Worm (Caenorhabditis elegans) whole organism, L4 larva: ENCODE data around the gene cht-5.
A peak's percentile ranks its signal among the peaks of the same experiment; 100 is the strongest.

Source experiments
- F26F4.8 ChIP-seq: fragments of 200-800 bp; sonication (Bioruptor generic); conservative IDR thresholded peaks from 2 replicates; pipeline ENCODE4 v1.3.6; 2022; ENCODE audit warnings: missing genetic modification characterization, missing compliant biosample characterization
- F44E2.7 ChIP-seq: fragments of 200-800 bp; sonication (Bioruptor generic); IDR thresholded peaks from 2 replicates; pipeline ENCODE4 v2.1.2; 2022; ENCODE audit warnings: missing genetic modification characterization, missing compliant biosample characterization
- Y75B8A.6 ChIP-seq: fragments of 200-800 bp; sonication (Bioruptor generic); IDR thresholded peaks from 2 replicates; pipeline ENCODE4 v1.3.6; 2022; ENCODE audit warnings: missing genetic modification reagents, missing genetic modification characterization, missing compliant biosample characterization
- aha-1 ChIP-seq: fragments of 150-350 bp; peaks from one replicate; lab custom pipeline; 2014; ENCODE audit warnings: missing biosample characterization, missing genetic modification characterization
- aly-2 ChIP-seq: sonication (generic microtip); optimal IDR thresholded peaks from 2 replicates; lab custom pipeline; 2018; ENCODE audit warnings: missing biosample characterization, missing genetic modification characterization
- attf-4 ChIP-seq: sonication (generic microtip); optimal IDR thresholded peaks from 3 replicates; lab custom pipeline; 2017; ENCODE audit warnings: missing biosample characterization, missing genetic modification characterization
- ceh-20 ChIP-seq: fragments of 200-800 bp; sonication (Bioruptor generic); IDR thresholded peaks from 2 replicates; pipeline ENCODE4 v1.3.6; 2022; ENCODE audit warnings: missing genetic modification reagents, missing genetic modification characterization, missing compliant biosample characterization
- ceh-28 ChIP-seq: fragments of 150-350 bp; optimal IDR thresholded peaks from 2 replicates; lab custom pipeline; 2014; ENCODE audit warnings: missing biosample characterization, missing genetic modification reagents, missing genetic modification characterization
- ceh-82 ChIP-seq: sonication (generic microtip); optimal IDR thresholded peaks from 2 replicates; lab custom pipeline; 2017; ENCODE audit warnings: missing biosample characterization, missing genetic modification characterization
- cey-2 ChIP-seq: sonication (generic microtip); optimal IDR thresholded peaks from 3 replicates; lab custom pipeline; 2017; ENCODE audit warnings: missing genetic modification characterization, mild to moderate bottlenecking, missing compliant biosample characterization, antibody characterized with exemption, borderline replicate concordance; ENCODE audit not compliant: insufficient read depth
- daf-8 ChIP-seq: fragments of 200-800 bp; sonication (Bioruptor generic); IDR thresholded peaks from 2 replicates; pipeline ENCODE4 v1.3.6; 2022; ENCODE audit warnings: missing genetic modification characterization, missing compliant biosample characterization
- dmd-6 ChIP-seq: fragments of 200-800 bp; sonication (Bioruptor generic); IDR thresholded peaks from 2 replicates; pipeline ENCODE4 v1.3.6; 2022; ENCODE audit warnings: missing genetic modification reagents, missing genetic modification characterization, missing compliant biosample characterization
- dpl-1 ChIP-seq: fragments of 150-350 bp; optimal IDR thresholded peaks from 2 replicates; lab custom pipeline; 2014; ENCODE audit warnings: missing biosample characterization, missing genetic modification reagents, missing genetic modification characterization
- duxl-1 ChIP-seq: sonication (generic microtip); optimal IDR thresholded peaks from 2 replicates; lab custom pipeline; 2016; ENCODE audit warnings: mild to moderate bottlenecking, missing genetic modification characterization, moderate library complexity, missing compliant biosample characterization; ENCODE audit not compliant: poor library complexity
- dve-1 ChIP-seq: sonication (generic microtip); optimal IDR thresholded peaks from 2 replicates; lab custom pipeline; 2017; ENCODE audit warnings: antibody characterized with exemption, mild to moderate bottlenecking, missing genetic modification characterization, missing compliant biosample characterization; ENCODE audit not compliant: insufficient read depth
- hlh-11 ChIP-seq: fragments of 200-800 bp; sonication (Bioruptor generic); optimal IDR thresholded peaks from 2 replicates; lab custom pipeline; 2018; ENCODE audit warnings: mild to moderate bottlenecking, missing genetic modification characterization, missing compliant biosample characterization
- hmg-1.1 ChIP-seq: fragments of 200-800 bp; sonication (Bioruptor generic); IDR thresholded peaks from 2 replicates; pipeline ENCODE4 v1.3.6; 2022; ENCODE audit warnings: missing genetic modification reagents, missing genetic modification characterization, missing compliant biosample characterization
- lin-15B ChIP-seq: fragments of 150-350 bp; sonication (generic microtip); optimal IDR thresholded peaks from 3 replicates; lab custom pipeline; 2014; ENCODE audit warnings: missing biosample characterization, missing genetic modification characterization
- lin-29 ChIP-seq: fragments of 200-800 bp; sonication (Bioruptor generic); IDR thresholded peaks from 2 replicates; pipeline ENCODE4 v1.3.6; 2022; ENCODE audit warnings: missing genetic modification reagents, missing genetic modification characterization, missing compliant biosample characterization
- mdl-1 ChIP-seq, 2 experiments: fragments of 150-350 bp in 1 of 2; sonication (generic microtip) in 1 of 2; optimal IDR thresholded peaks; 2 replicates each; lab custom pipeline; 2014 to 2017; ENCODE audit warnings: missing biosample characterization in 2 of 2, missing genetic modification characterization in 2 of 2
- mxl-2 ChIP-seq: fragments of 200-800 bp; sonication (Bioruptor generic); conservative IDR thresholded peaks from 2 replicates; pipeline ENCODE4 v1.3.6; 2022; ENCODE audit warnings: missing genetic modification reagents, missing genetic modification characterization, missing compliant biosample characterization
- nhr-102 ChIP-seq: sonication (generic microtip); optimal IDR thresholded peaks from 2 replicates; lab custom pipeline; 2016; ENCODE audit warnings: mild to moderate bottlenecking, missing genetic modification characterization, moderate library complexity, missing compliant biosample characterization
- nhr-11 ChIP-seq: fragments of 150-350 bp; optimal IDR thresholded peaks from 2 replicates; lab custom pipeline; 2014; ENCODE audit warnings: missing biosample characterization, missing genetic modification characterization
- nhr-237 ChIP-seq: sonication (generic microtip); optimal IDR thresholded peaks from 2 replicates; lab custom pipeline; 2017; ENCODE audit warnings: missing biosample characterization, missing genetic modification characterization
- nhr-25 ChIP-seq: sonication (generic microtip); optimal IDR thresholded peaks from 2 replicates; lab custom pipeline; 2017; ENCODE audit warnings: missing genetic modification characterization, mild to moderate bottlenecking, missing compliant biosample characterization, antibody characterized with exemption, moderate library complexity, borderline replicate concordance; ENCODE audit not compliant: insufficient read depth
- nhr-28 ChIP-seq: fragments of 150-350 bp; optimal IDR thresholded peaks from 2 replicates; lab custom pipeline; 2014; ENCODE audit warnings: missing biosample characterization, missing genetic modification characterization
- nhr-48 ChIP-seq: sonication (generic microtip); optimal IDR thresholded peaks from 2 replicates; lab custom pipeline; 2016; ENCODE audit warnings: mild to moderate bottlenecking, missing genetic modification characterization, missing compliant biosample characterization
- nhr-6 ChIP-seq: fragments of 150-350 bp; optimal IDR thresholded peaks from 2 replicates; lab custom pipeline; 2014; ENCODE audit warnings: missing biosample characterization, missing genetic modification characterization
- nhr-76 ChIP-seq: fragments of 150-350 bp; optimal IDR thresholded peaks from 2 replicates; lab custom pipeline; 2014; ENCODE audit warnings: missing biosample characterization, missing genetic modification characterization
- nhr-77 ChIP-seq: fragments of 150-350 bp; optimal IDR thresholded peaks from 2 replicates; lab custom pipeline; 2014; ENCODE audit warnings: missing biosample characterization, missing genetic modification characterization
- php-3 ChIP-seq: fragments of 200-800 bp; sonication (Bioruptor generic); IDR thresholded peaks from 2 replicates; pipeline ENCODE4 v1.3.6; 2022; ENCODE audit warnings: missing genetic modification reagents, missing genetic modification characterization, missing compliant biosample characterization
- sdz-12 ChIP-seq: fragments of 200-800 bp; sonication (Bioruptor generic); optimal IDR thresholded peaks from 2 replicates; lab custom pipeline; 2018; ENCODE audit warnings: mild to moderate bottlenecking, missing genetic modification characterization, missing compliant biosample characterization
- skn-1 ChIP-seq: fragments of 150-350 bp; optimal IDR thresholded peaks from 2 replicates; lab custom pipeline; 2014; ENCODE audit warnings: missing biosample characterization, missing genetic modification characterization
- tag-97 ChIP-seq: fragments of 200-800 bp; sonication (Bioruptor generic); IDR thresholded peaks from 2 replicates; pipeline ENCODE4 v1.3.6; 2022; ENCODE audit warnings: missing genetic modification characterization, missing compliant biosample characterization
- unc-130 ChIP-seq: sonication (generic microtip); optimal IDR thresholded peaks from 2 replicates; lab custom pipeline; 2016; ENCODE audit warnings: missing genetic modification reagents, missing genetic modification characterization, missing compliant biosample characterization
- unc-62 ChIP-seq, 3 experiments: fragments of 150-350 bp in 1 of 3; sonication (generic microtip); optimal IDR thresholded peaks in 2 of 3; peaks in 1 of 3; 1 replicate in 1 of 3; 2 replicates in 2 of 3; lab custom pipeline; 2014 to 2017; ENCODE audit warnings: missing biosample characterization in 3 of 3, missing genetic modification characterization in 3 of 3, missing genetic modification reagents in 3 of 3, missing genotype in 1 of 3
- vab-7 ChIP-seq: fragments of 200-800 bp; sonication (Bioruptor generic); IDR thresholded peaks from 2 replicates; pipeline ENCODE4 v1.3.6; 2022; ENCODE audit warnings: missing genetic modification reagents, missing genetic modification characterization, missing compliant biosample characterization
- ztf-7 ChIP-seq: fragments of 150-350 bp; optimal IDR thresholded peaks from 2 replicates; lab custom pipeline; 2014; ENCODE audit warnings: missing biosample characterization, missing genetic modification characterization

The cht-5 gene

DNA sequence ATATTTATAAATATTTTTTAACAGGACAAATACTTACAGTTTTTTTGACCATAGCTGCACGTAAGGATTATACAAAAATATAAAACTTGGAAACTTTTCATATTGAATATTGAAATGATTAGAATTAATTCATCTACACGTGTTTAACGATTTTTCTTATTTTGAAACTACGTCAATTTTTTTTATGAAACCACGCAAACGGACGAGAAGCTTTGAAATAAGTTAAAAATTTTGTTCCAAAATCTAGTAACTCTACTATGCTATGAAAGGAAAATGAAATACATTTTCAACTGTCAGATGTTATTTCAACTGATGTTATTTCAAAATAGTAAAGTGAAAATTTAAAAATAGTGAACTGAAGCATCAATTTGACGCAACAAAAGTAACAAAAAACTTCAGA is 40.6 kb upstream of the cht-5 start, which contains the start of gene F57A8.6:
Gene F57A8.6 (minus strand): TSS at position 101 of the 400 bp plus-strand sequence.
- TF ChIP-seq lin-29 (GFP tag; lab: Robert Waterston, UW) (no peak), sdz-12 (GFP tag; lab: Kevin White, UChicago) (no peak), nhr-25 (tag; lab: Kevin White, UChicago) (no peak), nhr-28 (no peak), nhr-77 (tag; lab: Kevin White, UChicago) (no peak), unc-130 (GFP tag; lab: Kevin White, UChicago) (no peak), nhr-76 (tag; lab: Kevin White, UChicago) (no peak), aly-2 (tag; lab: Kevin White, UChicago) (no peak), ztf-7 (tag; lab: Kevin White, UChicago) (no peak), vab-7 (GFP tag; lab: Robert Waterston, UW) (no peak), skn-1 (tag; lab: Kevin White, UChicago) (no peak), F26F4.8 (no peak), php-3 (GFP tag; lab: Robert Waterston, UW) (no peak), ceh-82 (no peak), hmg-1.1 (no peak), unc-62 (GFP tag; optimal IDR thresholded peaks at IDR 0.05 in 1 of 2; lab: Kevin White, UChicago) (no peak), unc-62 (tag; optimal IDR thresholded peaks at IDR 0.05; lab: Kevin White, UChicago) (no peak), Y75B8A.6 (GFP tag; lab: Robert Waterston, UW) (no peak)

- TF ChIP-seq nhr-11 (tag; lab: Kevin White, UChicago) (no peak), hlh-11 (tag; lab: Kevin White, UChicago) (no peak), Y75B8A.6 (GFP tag; lab: Robert Waterston, UW) (no peak)
These were observed 39.0 kb upstream of the cht-5 start, which contains the start of gene F57A8.7 for ce11 chrV:10075441-10075840. TSS of gene F57A8.7 (plus strand) at chrV:10075741.

DNA sequence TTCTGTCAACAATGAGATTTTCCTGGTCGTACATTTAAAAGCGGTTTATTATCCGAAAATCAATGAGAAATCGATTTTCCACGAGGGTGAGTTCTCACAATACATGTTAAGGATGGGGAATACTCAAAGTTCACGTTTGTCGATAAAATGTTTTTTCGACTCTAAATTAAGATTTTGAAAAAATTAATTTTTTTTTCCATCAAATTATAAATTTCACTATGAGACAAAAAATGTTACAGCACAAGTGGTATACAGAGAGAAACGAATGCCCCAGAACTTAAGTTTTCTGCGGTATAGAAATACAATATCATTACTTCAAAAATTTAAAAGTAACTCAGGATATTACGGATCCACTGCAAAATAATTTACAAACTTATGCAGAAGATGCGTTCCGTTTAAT is 36.2 kb upstream of the cht-5 start, which contains the start of gene R04B5.1:
Gene R04B5.1 (minus strand): TSS at position 101 of the 400 bp plus-strand sequence.
- no peak for TF ChIP-seq tag-97 (GFP tag; lab: Robert Waterston, UW)
- TF ChIP-seq daf-8 (GFP tag; lab: Robert Waterston, UW) = no peak
- no peak for TF ChIP-seq mxl-2
- no peak for TF ChIP-seq hlh-11 (tag; lab: Kevin White, UChicago)
- no peak for TF ChIP-seq nhr-48

- no peak for TF ChIP-seq ceh-20
- TF ChIP-seq unc-62 (GFP tag; optimal IDR thresholded peaks at IDR 0.05 in 1 of 2; lab: Kevin White, UChicago) = peak in 1 of 2 experiments; percentile 94
- no peak for TF ChIP-seq unc-62 (tag; optimal IDR thresholded peaks at IDR 0.05; lab: Kevin White, UChicago)
- TF ChIP-seq, all 104 proteins: peak for 1
These were observed 33.5 kb upstream of the cht-5 start for ce11 chrV:10080905-10081304.

ce11 chrV:10081636-10082035 is 32.8 kb upstream of the cht-5 start, which contains the start of gene nhr-205:
TSS of gene nhr-205 (minus strand) at chrV:10081776.
- TF ChIP-seq nhr-102 (tag; lab: Kevin White, UChicago) (no peak), nhr-28 (peak; percentile 89), nhr-48 (no peak), nhr-77 (tag; lab: Kevin White, UChicago) (peak; percentile 89), mdl-1 (tag; optimal IDR thresholded peaks at IDR 0.05; lab: Kevin White, UChicago) (no peak)

ce11 chrV:10083999-10084468 is 30.4 kb upstream of the cht-5 start, which contains the start of gene nhr-12:
TSS of gene nhr-12 (minus strand) at chrV:10084049.
- no peak for TF ChIP-seq unc-130 (GFP tag; lab: Kevin White, UChicago)
- no peak for TF ChIP-seq dpl-1
- TF ChIP-seq duxl-1 = no peak
- TF ChIP-seq nhr-102 (tag; lab: Kevin White, UChicago) = peak; percentile 10
- TF ChIP-seq cey-2 (tag; lab: Kevin White, UChicago) = no peak
- 0 out of 2 replicates have a peak, but pooled peaks have one; percentile 22 for TF ChIP-seq dmd-6 (GFP tag; lab: Robert Waterston, UW)
- no peak for TF ChIP-seq attf-4 (tag; lab: Kevin White, UChicago)
- TF ChIP-seq lin-15B = no peak
- TF ChIP-seq nhr-6 (tag; lab: Kevin White, UChicago) = no peak
- peak; percentile 0 for TF ChIP-seq nhr-11 (tag; lab: Kevin White, UChicago)
- peak; percentile 91 for TF ChIP-seq nhr-28
- TF ChIP-seq F44E2.7 (GFP tag; lab: Robert Waterston, UW) = no peak
- no peak for TF ChIP-seq aly-2 (tag; lab: Kevin White, UChicago)
- TF ChIP-seq dve-1 (tag; lab: Kevin White, UChicago) = peak; percentile 65
- no peak for TF ChIP-seq aha-1
- TF ChIP-seq hlh-11 (tag; lab: Kevin White, UChicago) = no peak
- peak in 1 of 2 experiments; percentile 10 for TF ChIP-seq unc-62 (GFP tag; optimal IDR thresholded peaks at IDR 0.05 in 1 of 2; lab: Kevin White, UChicago)
- TF ChIP-seq unc-62 (tag; optimal IDR thresholded peaks at IDR 0.05; lab: Kevin White, UChicago) = no peak
- no peak for TF ChIP-seq nhr-237 (tag; lab: Kevin White, UChicago)
- no peak for TF ChIP-seq ceh-28
